Worm (Caenorhabditis elegans) whole organism, L4 larva: ENCODE data around the gene R05H10.3.

Experiments used
- F37D6.2 ChIP-seq: sonication (generic microtip); optimal IDR thresholded peaks from 2 replicates; lab custom pipeline; 2016; ENCODE audit warnings: mild to moderate bottlenecking, missing genetic modification characterization, missing compliant biosample characterization
- T26A8.4 ChIP-seq: fragments of 200-800 bp; sonication (Bioruptor generic); IDR thresholded peaks from 2 replicates; pipeline ENCODE4 v1.3.6; 2022; ENCODE audit warnings: missing genetic modification characterization, missing compliant biosample characterization
- Y48G9A.11 ChIP-seq: fragments of 200-800 bp; sonication (Bioruptor generic); IDR thresholded peaks from 2 replicates; pipeline ENCODE4 v1.3.6; 2022; ENCODE audit warnings: missing genetic modification reagents, missing genetic modification characterization, missing compliant biosample characterization
- aha-1 ChIP-seq: fragments of 150-350 bp; peaks from one replicate; lab custom pipeline; 2014; ENCODE audit warnings: missing biosample characterization, missing genetic modification characterization
- ceh-28 ChIP-seq: fragments of 150-350 bp; optimal IDR thresholded peaks from 2 replicates; lab custom pipeline; 2014; ENCODE audit warnings: missing biosample characterization, missing genetic modification reagents, missing genetic modification characterization
- ceh-62 ChIP-seq: sonication (generic microtip); optimal IDR thresholded peaks from 2 replicates; lab custom pipeline; 2017; ENCODE audit warnings: missing biosample characterization, missing genetic modification characterization
- ctbp-1 ChIP-seq: fragments of 200-800 bp; sonication (Bioruptor generic); IDR thresholded peaks from 2 replicates; pipeline ENCODE4 v1.3.6; 2022; ENCODE audit warnings: missing genetic modification reagents, missing genetic modification characterization, missing compliant biosample characterization
- daf-19 ChIP-seq: fragments of 200-800 bp; sonication (Bioruptor generic); conservative IDR thresholded peaks from 2 replicates; pipeline ENCODE4 v1.3.6; 2022; ENCODE audit warnings: missing genetic modification characterization, missing compliant biosample characterization
- dmd-6 ChIP-seq: fragments of 200-800 bp; sonication (Bioruptor generic); IDR thresholded peaks from 2 replicates; pipeline ENCODE4 v1.3.6; 2022; ENCODE audit warnings: missing genetic modification reagents, missing genetic modification characterization, missing compliant biosample characterization
- dmd-9 ChIP-seq: fragments of 200-800 bp; sonication (Bioruptor generic); IDR thresholded peaks from 2 replicates; pipeline ENCODE4 v1.3.6; 2022; ENCODE audit warnings: missing genetic modification reagents, missing genetic modification characterization, missing compliant biosample characterization
- dve-1 ChIP-seq: sonication (generic microtip); optimal IDR thresholded peaks from 2 replicates; lab custom pipeline; 2017; ENCODE audit warnings: antibody characterized with exemption, mild to moderate bottlenecking, missing genetic modification characterization, missing compliant biosample characterization; ENCODE audit not compliant: insufficient read depth
- egl-27 ChIP-seq: sonication (generic microtip); optimal IDR thresholded peaks from 3 replicates; lab custom pipeline; 2017; ENCODE audit warnings: missing biosample characterization, missing genetic modification reagents, missing genetic modification characterization
- fkh-10 ChIP-seq: fragments of 150-350 bp; optimal IDR thresholded peaks from 2 replicates; lab custom pipeline; 2014; ENCODE audit warnings: missing biosample characterization, missing genetic modification reagents, missing genetic modification characterization
- fos-1 ChIP-seq: fragments of 150-350 bp; optimal IDR thresholded peaks from 2 replicates; lab custom pipeline; 2014; ENCODE audit warnings: missing biosample characterization, missing genetic modification characterization
- lin-1 ChIP-seq: fragments of 200-800 bp; sonication (Bioruptor generic); IDR thresholded peaks from 2 replicates; pipeline ENCODE4 v1.3.6; 2022; ENCODE audit warnings: missing genetic modification reagents, missing genetic modification characterization, missing compliant biosample characterization
- lin-39 ChIP-seq: fragments of 150-350 bp; optimal IDR thresholded peaks from 2 replicates; lab custom pipeline; 2014; ENCODE audit warnings: missing biosample characterization, missing genetic modification reagents, missing genetic modification characterization
- madf-5 ChIP-seq, 2 experiments: fragments of 200-800 bp; sonication (Bioruptor generic); IDR thresholded peaks; 2 replicates each; pipeline ENCODE4 v1.3.6; 2022; ENCODE audit warnings: missing compliant biosample characterization in 2 of 2, missing genetic modification characterization in 2 of 2
- mdl-1 ChIP-seq, 2 experiments: fragments of 150-350 bp in 1 of 2; sonication (generic microtip) in 1 of 2; optimal IDR thresholded peaks; 2 replicates each; lab custom pipeline; 2014 to 2017; ENCODE audit warnings: missing biosample characterization in 2 of 2, missing genetic modification characterization in 2 of 2
- mdt-29 ChIP-seq: fragments of 200-800 bp; sonication (Bioruptor generic); IDR thresholded peaks from 2 replicates; pipeline ENCODE4 v1.3.6; 2022; ENCODE audit warnings: missing genetic modification reagents, missing genetic modification characterization, missing compliant biosample characterization
- mxl-2 ChIP-seq: fragments of 200-800 bp; sonication (Bioruptor generic); conservative IDR thresholded peaks from 2 replicates; pipeline ENCODE4 v1.3.6; 2022; ENCODE audit warnings: missing genetic modification reagents, missing genetic modification characterization, missing compliant biosample characterization
- nhr-102 ChIP-seq: sonication (generic microtip); optimal IDR thresholded peaks from 2 replicates; lab custom pipeline; 2016; ENCODE audit warnings: mild to moderate bottlenecking, missing genetic modification characterization, moderate library complexity, missing compliant biosample characterization
- nhr-111 ChIP-seq: fragments of 200-800 bp; sonication (Bioruptor generic); optimal IDR thresholded peaks from 2 replicates; lab custom pipeline; 2018; ENCODE audit warnings: mild to moderate bottlenecking, missing genetic modification characterization, missing compliant biosample characterization
- nhr-25 ChIP-seq: sonication (generic microtip); optimal IDR thresholded peaks from 2 replicates; lab custom pipeline; 2017; ENCODE audit warnings: missing genetic modification characterization, mild to moderate bottlenecking, missing compliant biosample characterization, antibody characterized with exemption, moderate library complexity, borderline replicate concordance; ENCODE audit not compliant: insufficient read depth
- nhr-28 ChIP-seq: fragments of 150-350 bp; optimal IDR thresholded peaks from 2 replicates; lab custom pipeline; 2014; ENCODE audit warnings: missing biosample characterization, missing genetic modification characterization
- nhr-41 ChIP-seq: fragments of 200-800 bp; sonication (Bioruptor generic); IDR thresholded peaks from 2 replicates; pipeline ENCODE4 v1.3.6; 2022; ENCODE audit warnings: missing genetic modification reagents, missing genetic modification characterization, missing compliant biosample characterization
- nhr-76 ChIP-seq: fragments of 150-350 bp; optimal IDR thresholded peaks from 2 replicates; lab custom pipeline; 2014; ENCODE audit warnings: missing biosample characterization, missing genetic modification characterization
- pha-4 ChIP-seq, 2 experiments: fragments of 150-350 bp in 1 of 2; fragments of 200-800 bp in 1 of 2; sonication (Bioruptor generic) in 1 of 2; IDR thresholded peaks in 1 of 2; optimal IDR thresholded peaks in 1 of 2; 2 replicates each; pipeline versions ENCODE4 v1.3.6 to Lab custom; 2014 to 2022; ENCODE audit warnings: missing genetic modification characterization in 2 of 2, missing genetic modification reagents in 2 of 2, missing biosample characterization in 1 of 2, missing compliant biosample characterization in 1 of 2
- pqm-1 ChIP-seq: sonication (generic microtip); optimal IDR thresholded peaks from 2 replicates; lab custom pipeline; 2017; ENCODE audit warnings: missing biosample characterization, missing genetic modification characterization
- set-16 ChIP-seq: fragments of 200-800 bp; sonication (Bioruptor generic); IDR thresholded peaks from 2 replicates; pipeline ENCODE4 v1.3.6; 2022; ENCODE audit warnings: missing genetic modification reagents, missing genetic modification characterization, missing compliant biosample characterization
- skn-1 ChIP-seq: fragments of 150-350 bp; optimal IDR thresholded peaks from 2 replicates; lab custom pipeline; 2014; ENCODE audit warnings: missing biosample characterization, missing genetic modification characterization
- snpc-4 ChIP-seq: fragments of 150-350 bp; optimal IDR thresholded peaks from 2 replicates; lab custom pipeline; 2014; ENCODE audit warnings: missing biosample characterization, missing genetic modification characterization
- unc-130 ChIP-seq: sonication (generic microtip); optimal IDR thresholded peaks from 2 replicates; lab custom pipeline; 2016; ENCODE audit warnings: missing genetic modification reagents, missing genetic modification characterization, missing compliant biosample characterization
- unc-62 ChIP-seq, 3 experiments: fragments of 150-350 bp in 1 of 3; sonication (generic microtip); optimal IDR thresholded peaks in 2 of 3; peaks in 1 of 3; 1 replicate in 1 of 3; 2 replicates in 2 of 3; lab custom pipeline; 2014 to 2017; ENCODE audit warnings: missing biosample characterization in 3 of 3, missing genetic modification characterization in 3 of 3, missing genetic modification reagents in 3 of 3, missing genotype in 1 of 3
- zag-1 ChIP-seq: fragments of 150-350 bp; optimal IDR thresholded peaks from 2 replicates; lab custom pipeline; 2014; ENCODE audit warnings: missing biosample characterization, missing genetic modification characterization
- zip-11 ChIP-seq: fragments of 200-800 bp; sonication (Bioruptor generic); IDR thresholded peaks from 2 replicates; pipeline ENCODE4 v1.3.6; 2022; ENCODE audit warnings: missing genetic modification characterization, missing compliant biosample characterization
- zip-2 ChIP-seq: fragments of 150-350 bp; optimal IDR thresholded peaks from 2 replicates; lab custom pipeline; 2014; ENCODE audit warnings: missing biosample characterization, missing genetic modification characterization
- ztf-11 ChIP-seq: fragments of 150-350 bp; optimal IDR thresholded peaks from 2 replicates; lab custom pipeline; 2014; ENCODE audit warnings: missing biosample characterization, missing genetic modification characterization
- ztf-7 ChIP-seq: fragments of 150-350 bp; optimal IDR thresholded peaks from 2 replicates; lab custom pipeline; 2014; ENCODE audit warnings: missing biosample characterization, missing genetic modification characterization

Gene R05H10.3

DNA sequence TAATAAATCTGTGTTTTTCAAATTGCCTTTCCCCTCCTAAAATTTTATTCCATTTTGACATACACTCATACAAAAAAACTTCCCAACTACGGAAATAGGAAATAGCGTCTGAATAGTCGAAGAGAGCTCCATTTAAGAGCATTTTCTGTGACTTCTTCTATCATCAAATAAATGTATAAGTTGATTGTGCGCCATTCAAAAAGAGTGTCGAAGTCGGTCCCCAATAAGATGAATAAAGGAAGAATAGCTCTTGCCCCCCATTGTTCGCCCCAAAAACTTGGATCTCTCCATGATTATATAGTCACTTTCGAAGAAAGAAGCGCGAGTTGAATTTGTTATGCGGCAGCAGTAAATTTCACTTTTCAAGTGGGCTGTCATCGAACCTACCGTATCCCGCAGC is 22.8 kb downstream of the R05H10.3 start:
- no peak for TF ChIP-seq snpc-4 (tag; lab: Kevin White, UChicago)
- no peak for TF ChIP-seq zip-2 (tag; lab: Kevin White, UChicago)
- no peak for TF ChIP-seq nhr-41
- TF ChIP-seq ceh-28 (tag; lab: Kevin White, UChicago): no peak
- no peak for TF ChIP-seq ctbp-1 (GFP tag; lab: Robert Waterston, UW)
- TF ChIP-seq fos-1 (tag; lab: Kevin White, UChicago): no peak
- no peak for TF ChIP-seq fkh-10
- no peak for TF ChIP-seq F37D6.2 (tag; lab: Kevin White, UChicago)
- TF ChIP-seq dve-1 (tag; lab: Kevin White, UChicago): no peak
- TF ChIP-seq nhr-25 (tag; lab: Kevin White, UChicago): no peak
- no peak for TF ChIP-seq mxl-2 (GFP tag; lab: Robert Waterston, UW)
- no peak for TF ChIP-seq egl-27 (tag; lab: Kevin White, UChicago)
- TF ChIP-seq pqm-1 (tag; lab: Kevin White, UChicago): no peak

DNA sequence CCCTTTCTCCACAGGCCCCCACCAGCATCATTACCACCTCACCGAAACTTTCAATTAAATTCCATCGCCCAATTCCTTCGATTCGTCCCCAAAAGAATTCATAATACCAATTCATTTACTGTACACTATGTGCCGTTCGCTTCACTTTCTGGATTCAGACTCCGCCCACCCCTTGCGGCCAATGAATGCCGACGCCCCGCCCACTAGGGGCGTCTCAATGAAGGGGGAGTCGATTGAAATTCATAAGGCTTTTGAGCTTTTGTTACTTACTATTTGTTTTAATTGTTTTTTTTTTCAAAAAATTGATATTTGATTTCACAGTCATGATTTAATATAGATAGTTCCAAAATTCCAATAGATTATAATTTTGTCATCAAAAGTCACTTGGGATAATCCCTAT is 26.8 kb downstream of the R05H10.3 start:
- TF ChIP-seq dmd-9 (GFP tag; lab: Robert Waterston, UW) (0 out of 2 replicates have a peak, but pooled peaks have one; percentile 6), fos-1 (tag; lab: Kevin White, UChicago) (no peak)

DNA sequence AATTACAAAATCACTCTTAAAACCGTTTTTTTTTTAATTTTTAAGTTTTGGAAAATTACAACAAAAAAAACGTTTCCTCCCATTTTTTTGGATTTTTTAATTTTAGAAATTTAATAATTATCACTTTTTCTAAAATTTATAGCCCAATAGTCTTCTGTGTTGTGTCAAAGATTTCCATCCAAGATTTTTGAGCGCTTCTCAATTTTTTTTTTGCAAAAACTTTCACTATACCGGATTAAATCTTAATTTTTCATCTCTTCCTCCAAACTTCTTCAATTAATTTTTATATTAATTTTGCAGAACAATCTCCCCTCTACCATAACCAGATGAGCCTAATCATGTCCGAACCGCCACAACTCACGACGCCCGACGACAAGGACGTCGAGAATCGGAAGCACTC is 32.4 kb downstream of the R05H10.3 start, which contains the start of gene cog-1:
Gene cog-1, plus strand, starts transcription at position 301 of the 400 bp plus-strand sequence.
- TF ChIP-seq zag-1 (tag; lab: Kevin White, UChicago): no peak
- no peak for TF ChIP-seq ceh-62 (tag; lab: Kevin White, UChicago)
- no peak for TF ChIP-seq daf-19 (GFP tag; lab: Robert Waterston, UW)
- no peak for TF ChIP-seq ztf-7 (tag; lab: Kevin White, UChicago)
- TF ChIP-seq nhr-28 (tag; lab: Kevin White, UChicago): no peak
- no peak for TF ChIP-seq nhr-25 (tag; lab: Kevin White, UChicago)
- TF ChIP-seq mdt-29 (GFP tag; lab: Robert Waterston, UW): no peak
- TF ChIP-seq skn-1: no peak
- TF ChIP-seq pha-4 (GFP tag; IDR thresholded peaks at IDR 0.05; lab: Robert Waterston, UW): no peak
- TF ChIP-seq pha-4 (tag; optimal IDR thresholded peaks at IDR 0.05; lab: Kevin White, UChicago): no peak
- TF ChIP-seq nhr-111 (GFP tag; lab: Kevin White, UChicago): no peak
- TF ChIP-seq unc-62 (GFP tag; optimal IDR thresholded peaks at IDR 0.05 in 1 of 2; lab: Kevin White, UChicago): no peak
- no peak for TF ChIP-seq unc-62 (tag; optimal IDR thresholded peaks at IDR 0.05; lab: Kevin White, UChicago)
- no peak for TF ChIP-seq fos-1 (tag; lab: Kevin White, UChicago)
- no peak for TF ChIP-seq mdl-1 (tag; optimal IDR thresholded peaks at IDR 0.05; lab: Kevin White, UChicago)
- no peak for TF ChIP-seq zip-2 (tag; lab: Kevin White, UChicago)
- TF ChIP-seq T26A8.4 (GFP tag; lab: Robert Waterston, UW): no peak
- TF ChIP-seq dmd-6 (GFP tag; lab: Robert Waterston, UW): no peak
- TF ChIP-seq madf-5 (GFP tag; IDR thresholded peaks at IDR 0.05; lab: Robert Waterston, UW): no peak
- TF ChIP-seq zip-11 (GFP tag; lab: Robert Waterston, UW): no peak
- no peak for TF ChIP-seq unc-130 (GFP tag; lab: Kevin White, UChicago)

ce11 chrII:14903611-14904010 is 33.9 kb downstream of the R05H10.3 start:
- TF ChIP-seq unc-62 (GFP tag; optimal IDR thresholded peaks at IDR 0.05 in 1 of 2; lab: Kevin White, UChicago): peak in 1 of 2 experiments; percentile 78
- TF ChIP-seq unc-62 (tag; optimal IDR thresholded peaks at IDR 0.05; lab: Kevin White, UChicago): no peak
- TF ChIP-seq nhr-102 (tag; lab: Kevin White, UChicago): no peak

DNA sequence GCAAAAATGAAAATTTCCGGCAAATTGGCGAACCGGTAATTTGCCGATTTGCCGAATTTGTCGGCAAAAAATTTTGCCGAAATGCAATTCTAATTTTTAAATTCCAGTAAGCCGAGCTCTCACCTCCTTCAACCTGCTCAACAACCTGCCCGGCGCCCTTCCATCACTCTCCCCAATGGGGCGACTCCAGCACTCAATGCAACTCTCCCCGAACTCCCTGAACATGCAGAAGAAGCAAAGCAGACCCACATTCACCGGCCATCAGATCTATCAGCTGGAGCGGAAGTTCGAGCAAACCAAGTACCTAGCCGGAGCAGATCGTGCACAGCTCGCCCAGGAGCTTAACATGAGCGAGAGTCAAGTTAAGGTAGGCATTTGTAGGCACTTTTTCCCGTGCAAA is 34.9 kb downstream of the R05H10.3 start:
- TF ChIP-seq nhr-25 (tag; lab: Kevin White, UChicago) (no peak), ztf-11 (tag; lab: Kevin White, UChicago) (no peak), lin-1 (GFP tag; lab: Robert Waterston, UW) (no peak), set-16 (peak; percentile 57), aha-1 (peak; percentile 80), nhr-76 (no peak), Y48G9A.11 (no peak), pha-4 (GFP tag; IDR thresholded peaks at IDR 0.05; lab: Robert Waterston, UW) (no peak), pha-4 (tag; optimal IDR thresholded peaks at IDR 0.05; lab: Kevin White, UChicago) (no peak), lin-39 (tag; lab: Kevin White, UChicago) (no peak)
